Fruit fly (Drosophila melanogaster) whole organism, embryonic: ENCODE results near the gene Rh5.

Experiments used
- Atf-2 ChIP-seq: fragments of 200-800 bp; sonication (Bioruptor generic); optimal IDR thresholded peaks from 2 replicates; lab custom pipeline; 2016; ENCODE audit warnings: missing biosample characterization, missing genetic modification characterization
- CG10565 ChIP-seq: fragments of 200-800 bp; sonication (Bioruptor generic); optimal IDR thresholded peaks from 3 replicates; lab custom pipeline; 2016; ENCODE audit warnings: missing biosample characterization, mild to moderate bottlenecking, missing genetic modification characterization
- CG12299 ChIP-seq: fragments of 200-800 bp; sonication (Bioruptor generic); optimal IDR thresholded peaks from 2 replicates; lab custom pipeline; 2018; ENCODE audit warnings: missing biosample characterization, mild to moderate bottlenecking, missing genetic modification characterization
- CG12659 ChIP-seq: fragments of 200-800 bp; sonication (Bioruptor generic); optimal IDR thresholded peaks from 3 replicates; lab custom pipeline; 2017; ENCODE audit warnings: mild to moderate bottlenecking, missing biosample characterization, missing genetic modification reagents, missing genetic modification characterization
- CG12942 ChIP-seq: fragments of 200-800 bp; sonication (Bioruptor generic); optimal IDR thresholded peaks from 3 replicates; lab custom pipeline; 2016; ENCODE audit warnings: missing biosample characterization, missing genetic modification characterization
- CG14710 ChIP-seq: fragments of 200-800 bp; sonication (Bioruptor generic); optimal IDR thresholded peaks from 3 replicates; lab custom pipeline; 2019; ENCODE audit warnings: missing biosample characterization, mild to moderate bottlenecking, missing genetic modification characterization, moderate library complexity
- CG18262 ChIP-seq: fragments of 200-800 bp; optimal IDR thresholded peaks from 3 replicates; lab custom pipeline; 2019; ENCODE audit warnings: missing biosample characterization, mild to moderate bottlenecking, missing genetic modification characterization, moderate library complexity
- CG18476 ChIP-seq: fragments of 200-800 bp; sonication (Bioruptor generic); optimal IDR thresholded peaks from 2 replicates; lab custom pipeline; 2016; ENCODE audit warnings: missing biosample characterization, mild to moderate bottlenecking, missing genetic modification characterization
- CG2712 ChIP-seq: fragments of 200-800 bp; optimal IDR thresholded peaks from 3 replicates; lab custom pipeline; 2019; ENCODE audit warnings: missing biosample characterization, mild to moderate bottlenecking, missing genetic modification characterization, moderate library complexity
- CG3163 ChIP-seq: fragments of 200-800 bp; sonication (Bioruptor generic); optimal IDR thresholded peaks from 3 replicates; lab custom pipeline; 2016; ENCODE audit warnings: missing biosample characterization, missing genetic modification characterization
- CG32767 ChIP-seq: fragments of 200-800 bp; sonication (Bioruptor generic); IDR thresholded peaks from 2 replicates; pipeline ENCODE4 v1.3.6; 2022; ENCODE audit warnings: missing biosample characterization, missing genetic modification characterization
- CG4820 ChIP-seq: fragments of 200-800 bp; sonication (Bioruptor generic); optimal IDR thresholded peaks from 3 replicates; lab custom pipeline; 2016; ENCODE audit warnings: missing biosample characterization, missing genetic modification characterization
- CG6689 ChIP-seq: fragments of 200-800 bp; sonication (Bioruptor generic); IDR thresholded peaks from 2 replicates; pipeline ENCODE4 v1.3.6; 2022; ENCODE audit warnings: missing biosample characterization, missing genetic modification characterization
- CG6854 ChIP-seq: fragments of 200-800 bp; sonication (Bioruptor generic); optimal IDR thresholded peaks from 3 replicates; lab custom pipeline; 2017; ENCODE audit warnings: missing biosample characterization, mild to moderate bottlenecking, missing genetic modification characterization
- CG7839 ChIP-seq: fragments of 200-800 bp; sonication (Bioruptor generic); optimal IDR thresholded peaks from 3 replicates; lab custom pipeline; 2018; ENCODE audit warnings: missing biosample characterization, mild to moderate bottlenecking, missing genetic modification characterization, moderate library complexity
- CG7928 ChIP-seq: fragments of 200-800 bp; sonication (Bioruptor generic); optimal IDR thresholded peaks from 2 replicates; lab custom pipeline; 2017; ENCODE audit warnings: missing biosample characterization, mild to moderate bottlenecking, missing genetic modification characterization
- CG7963 ChIP-seq: fragments of 200-800 bp; sonication (Bioruptor generic); IDR thresholded peaks from 3 replicates; pipeline ENCODE4 v1.3.6; 2022; ENCODE audit warnings: missing biosample characterization, missing genetic modification characterization; ENCODE audit not compliant: partially characterized antibody
- CG9215 ChIP-seq: fragments of 200-800 bp; sonication (Bioruptor generic); IDR thresholded peaks from 2 replicates; pipeline ENCODE4 v1.3.6; 2022; ENCODE audit warnings: missing biosample characterization, missing genetic modification characterization
- CG9797 ChIP-seq: fragments of 200-800 bp; sonication (Bioruptor generic); optimal IDR thresholded peaks from 3 replicates; lab custom pipeline; 2018; ENCODE audit warnings: missing biosample characterization, mild to moderate bottlenecking, missing genetic modification characterization
- Dad ChIP-seq: fragments of 200-800 bp; sonication (Bioruptor generic); optimal IDR thresholded peaks from 3 replicates; lab custom pipeline; 2016; ENCODE audit warnings: missing biosample characterization, missing genetic modification characterization
- Dref ChIP-seq: fragments of 200-800 bp; sonication (Bioruptor generic); IDR thresholded peaks from 2 replicates; pipeline ENCODE4 v1.3.6; 2022; ENCODE audit warnings: missing biosample characterization, missing genetic modification characterization
- Drgx ChIP-seq: fragments of 200-800 bp; sonication (Bioruptor generic); IDR thresholded peaks from 2 replicates; pipeline ENCODE4 v1.3.6; 2022; ENCODE audit warnings: missing biosample characterization, missing genetic modification characterization
- HHEX ChIP-seq: fragments of 200-800 bp; sonication (Bioruptor generic); optimal IDR thresholded peaks from 3 replicates; lab custom pipeline; 2017; ENCODE audit warnings: missing biosample characterization, mild to moderate bottlenecking, missing genetic modification characterization, missing genetic modification reagents
- Hey ChIP-seq: fragments of 200-800 bp; sonication (Bioruptor generic); optimal IDR thresholded peaks from 3 replicates; lab custom pipeline; 2018; ENCODE audit warnings: missing biosample characterization, mild to moderate bottlenecking, missing genetic modification characterization
- Hsf ChIP-seq: fragments of 200-800 bp; sonication (Bioruptor generic); optimal IDR thresholded peaks from 3 replicates; lab custom pipeline; 2016; ENCODE audit warnings: missing biosample characterization, missing genetic modification characterization
- Lpt ChIP-seq: fragments of >200 bp; optimal IDR thresholded peaks from 2 replicates; lab custom pipeline; 2018; ENCODE audit warnings: missing biosample characterization, missing genetic modification characterization
- MESR4 ChIP-seq: fragments of 200-800 bp; sonication (Bioruptor generic); optimal IDR thresholded peaks from 2 replicates; lab custom pipeline; 2018; ENCODE audit warnings: missing biosample characterization, mild to moderate bottlenecking, missing genetic modification characterization, moderate library complexity
- Oaz ChIP-seq: fragments of 200-800 bp; sonication (Bioruptor generic); IDR thresholded peaks from 2 replicates; pipeline ENCODE4 v1.3.6; 2022; ENCODE audit warnings: missing biosample characterization, missing genetic modification characterization
- Poxn ChIP-seq: fragments of 200-800 bp; sonication (Bioruptor generic); IDR thresholded peaks from 2 replicates; pipeline ENCODE4 v1.3.6; 2022; ENCODE audit warnings: missing biosample characterization, missing genetic modification characterization
- Scr ChIP-seq: fragments of 200-800 bp; sonication (Bioruptor generic); IDR thresholded peaks from 2 replicates; pipeline ENCODE4 v1.3.6; 2022; ENCODE audit warnings: missing biosample characterization, missing genetic modification characterization; ENCODE audit not compliant: partially characterized antibody
- Sin3A ChIP-seq: fragments of >200 bp; optimal IDR thresholded peaks from 2 replicates; lab custom pipeline; 2018
- ac ChIP-seq: fragments of 200-800 bp; sonication (Bioruptor generic); optimal IDR thresholded peaks from 3 replicates; lab custom pipeline; 2017; ENCODE audit warnings: missing biosample characterization, mild to moderate bottlenecking, missing genetic modification characterization
- caup ChIP-seq: fragments of 200-800 bp; sonication (Bioruptor generic); optimal IDR thresholded peaks from 3 replicates; lab custom pipeline; 2017; ENCODE audit warnings: missing biosample characterization, mild to moderate bottlenecking, missing genetic modification characterization, moderate library complexity; ENCODE audit not compliant: severe bottlenecking
- cg ChIP-seq: fragments of 200-800 bp; sonication (Bioruptor generic); optimal IDR thresholded peaks from 3 replicates; lab custom pipeline; 2019; ENCODE audit warnings: missing biosample characterization, mild to moderate bottlenecking, missing genetic modification characterization, moderate library complexity
- danr ChIP-seq: fragments of 200-800 bp; sonication (Bioruptor generic); IDR thresholded peaks from 2 replicates; pipeline ENCODE4 v1.3.6; 2022; ENCODE audit warnings: missing biosample characterization, missing genetic modification characterization
- esg ChIP-seq: fragments of 200-800 bp; sonication (Bioruptor generic); conservative IDR thresholded peaks from 2 replicates; pipeline ENCODE4 v1.3.6; 2022; ENCODE audit warnings: missing biosample characterization, missing genetic modification characterization
- fd102C ChIP-seq: fragments of 200-800 bp; sonication (Bioruptor generic); optimal IDR thresholded peaks from 2 replicates; lab custom pipeline; 2018; ENCODE audit warnings: missing biosample characterization, mild to moderate bottlenecking, missing genetic modification characterization, moderate library complexity
- gcm ChIP-seq: fragments of 200-800 bp; sonication (Bioruptor generic); optimal IDR thresholded peaks from 2 replicates; lab custom pipeline; 2019; ENCODE audit warnings: missing biosample characterization, mild to moderate bottlenecking, missing genetic modification characterization, moderate library complexity
- gfzf ChIP-seq: fragments of 200-800 bp; sonication (Bioruptor generic); optimal IDR thresholded peaks from 2 replicates; lab custom pipeline; 2016; ENCODE audit warnings: missing biosample characterization, mild to moderate bottlenecking, missing genetic modification characterization, moderate library complexity
- ind ChIP-seq: fragments of 200-800 bp; sonication (Bioruptor generic); optimal IDR thresholded peaks from 3 replicates; lab custom pipeline; 2016; ENCODE audit warnings: missing biosample characterization, missing genetic modification characterization
- maf-S ChIP-seq: fragments of 200-800 bp; sonication (Bioruptor generic); optimal IDR thresholded peaks from 2 replicates; lab custom pipeline; 2016; ENCODE audit warnings: missing biosample characterization, missing genetic modification characterization
- org-1 ChIP-seq: fragments of 200-800 bp; sonication (Bioruptor generic); optimal IDR thresholded peaks from 2 replicates; lab custom pipeline; 2017; ENCODE audit warnings: missing biosample characterization, missing genetic modification characterization
- pan ChIP-seq, 4 experiments: fragments of >200 bp in 3 of 4; fragments of 200-800 bp in 1 of 4; sonication (Bioruptor generic) in 1 of 4; optimal IDR thresholded peaks in 3 of 4; IDR thresholded peaks in 1 of 4; 2 replicates each; pipeline versions ENCODE4 v1.3.6 to Lab custom; 2017 to 2022; ENCODE audit warnings: missing biosample characterization in 2 of 4, missing genetic modification characterization in 2 of 4, mixed read lengths in 1 of 4
- pzg ChIP-seq: fragments of 200-800 bp; sonication (Bioruptor generic); optimal IDR thresholded peaks from 3 replicates; lab custom pipeline; 2018; ENCODE audit warnings: missing biosample characterization, mild to moderate bottlenecking, missing genetic modification characterization, moderate library complexity
- tup ChIP-seq: fragments of 200-800 bp; sonication (Bioruptor generic); optimal IDR thresholded peaks from 2 replicates; lab custom pipeline; 2016; ENCODE audit warnings: missing biosample characterization, mild to moderate bottlenecking, missing genetic modification characterization, moderate library complexity
- twi ChIP-seq: fragments of 200-800 bp; optimal IDR thresholded peaks from 2 replicates; lab custom pipeline; 2019; ENCODE audit warnings: missing biosample characterization, mild to moderate bottlenecking, missing genetic modification characterization, moderate library complexity
- unc-4 ChIP-seq: fragments of 200-800 bp; sonication (Bioruptor generic); IDR thresholded peaks from 2 replicates; pipeline ENCODE4 v1.3.6; 2022; ENCODE audit warnings: missing biosample characterization, missing genetic modification characterization; ENCODE audit not compliant: partially characterized antibody
- usp ChIP-seq: fragments of >200 bp; optimal IDR thresholded peaks from 2 replicates; lab custom pipeline; 2017; ENCODE audit warnings: missing biosample characterization, missing genetic modification characterization

Gene Rh5

DNA sequence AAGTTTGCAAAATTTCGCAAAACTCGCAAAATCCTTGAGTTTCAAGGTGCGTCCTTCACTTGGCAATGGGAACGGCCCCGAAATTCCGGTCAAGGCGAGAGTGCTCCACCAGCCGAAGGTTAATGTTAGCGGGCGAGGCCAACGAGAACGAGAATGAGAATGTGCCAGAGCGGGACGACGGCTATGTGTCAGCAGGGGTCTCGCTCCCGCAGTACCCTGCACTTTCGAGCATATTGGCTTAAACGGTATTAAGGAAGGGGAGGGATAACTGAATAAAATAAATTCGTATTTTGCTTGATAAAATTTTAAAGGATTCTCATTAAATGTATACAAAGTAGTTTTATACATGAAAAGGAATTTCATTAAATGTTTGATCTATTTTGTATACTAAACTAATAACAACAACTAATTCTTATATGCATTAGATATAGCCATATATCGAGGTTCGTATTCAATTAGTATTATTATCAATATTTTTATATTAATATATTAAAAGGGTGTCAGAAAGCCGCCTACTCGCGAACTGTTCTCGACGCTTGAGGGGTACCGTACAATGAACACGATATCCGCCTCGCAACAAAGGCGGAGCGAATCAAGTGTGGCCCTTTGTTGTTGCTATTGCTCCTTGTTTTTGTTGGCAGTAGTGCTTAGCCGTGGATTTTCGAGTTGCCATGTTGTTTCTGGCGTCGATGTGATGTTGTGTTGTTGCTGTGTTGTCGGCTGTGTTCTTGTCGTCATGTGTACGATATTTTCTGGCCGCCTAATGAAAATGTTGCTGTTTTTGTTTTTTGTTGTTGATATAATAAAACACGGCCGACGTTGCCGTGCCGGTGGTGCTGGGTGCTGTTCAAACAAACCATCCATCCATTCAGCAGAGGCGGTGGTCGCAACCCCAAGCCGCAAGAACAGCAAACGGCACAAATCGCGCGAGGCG lies 1.3 kb upstream of the Rh5 start (continued):
- peak; percentile 92 for TF ChIP-seq ind (GFP tag; lab: Kevin White, UChicago)
- no peak for TF ChIP-seq CG6689
- peak; percentile 99 for TF ChIP-seq CG18262 (tag; lab: Kevin White, UChicago)
- peak; percentile 93 for TF ChIP-seq HHEX (GFP tag; lab: Kevin White, UChicago)
- no peak for TF ChIP-seq Poxn (GFP tag; lab: Robert Waterston, UW)
- TF ChIP-seq Hsf = peak; percentile 76
- TF ChIP-seq CG12659 (GFP tag; lab: Kevin White, UChicago) = peak; percentile 97
- peak; percentile 92 for TF ChIP-seq twi (tag; lab: Kevin White, UChicago)
- peak; percentile 31 for TF ChIP-seq Hey
- TF ChIP-seq MESR4 (GFP tag; lab: Kevin White, UChicago) = no peak
- TF ChIP-seq danr (GFP tag; lab: Robert Waterston, UW) = no peak
- TF ChIP-seq CG9797 = peak; percentile 20
- peak; percentile 97 for TF ChIP-seq CG14710 (tag; lab: Kevin White, UChicago)
- TF ChIP-seq Oaz (GFP tag; lab: Robert Waterston, UW) = no peak
- TF ChIP-seq CG18476 (GFP tag; lab: Kevin White, UChicago) = peak; percentile 81
- peak; percentile 82 for TF ChIP-seq CG12942
- TF ChIP-seq CG10565 = peak; percentile 58
- TF ChIP-seq CG7928 (GFP tag; lab: Kevin White, UChicago) = peak; percentile 73
- TF ChIP-seq Atf-2 (GFP tag; lab: Kevin White, UChicago) = peak; percentile 76
- no peak for TF ChIP-seq Dref (GFP tag; lab: Robert Waterston, UW)
- no peak for TF ChIP-seq usp (GFP tag; lab: Kevin White, UChicago)
- TF ChIP-seq pan (optimal IDR thresholded peaks at IDR 0.05; lab: Kevin White, UChicago) = peak in 1 of 2 experiments; percentile 79
- peak in 1 of 2 experiments; percentile 69 for TF ChIP-seq pan (GFP tag; optimal IDR thresholded peaks at IDR 0.05 in 1 of 2, IDR thresholded peaks at IDR 0.05 in 1 of 2)
- TF ChIP-seq Lpt (GFP tag; lab: Kevin White, UChicago) = no peak
- no peak for TF ChIP-seq cg (GFP tag; lab: Kevin White, UChicago)
- peak; percentile 89 for TF ChIP-seq CG12299 (tag; lab: Kevin White, UChicago)
- no peak for TF ChIP-seq Scr
- TF ChIP-seq unc-4 (GFP tag; lab: Robert Waterston, UW) = no peak
- peak; percentile 93 for TF ChIP-seq org-1 (GFP tag; lab: Kevin White, UChicago)
- TF ChIP-seq Dad = peak; percentile 24
- peak; percentile 52 for TF ChIP-seq fd102C (GFP tag; lab: Kevin White, UChicago)
- no peak for TF ChIP-seq esg (GFP tag; lab: Robert Waterston, UW)
- TF ChIP-seq pzg = no peak
- no peak for TF ChIP-seq CG3163 (GFP tag; lab: Kevin White, UChicago)
- no peak for TF ChIP-seq Drgx
- TF ChIP-seq tup (GFP tag; lab: Kevin White, UChicago) = peak; percentile 70
- TF ChIP-seq CG32767 (GFP tag; lab: Robert Waterston, UW) = no peak
- peak; percentile 91 for TF ChIP-seq CG4820 (GFP tag; lab: Kevin White, UChicago)
- TF ChIP-seq CG6854 (GFP tag; lab: Kevin White, UChicago) = peak; percentile 91
- peak; percentile 94 for TF ChIP-seq caup (GFP tag; lab: Kevin White, UChicago)
- peak; percentile 37 for TF ChIP-seq ac (GFP tag; lab: Kevin White, UChicago)
- TF ChIP-seq CG7839 (tag; lab: Kevin White, UChicago) = peak; percentile 98
- TF ChIP-seq CG2712 = peak; percentile 98
- no peak for TF ChIP-seq Sin3A (lab: Kevin White, UChicago)
- no peak for TF ChIP-seq gfzf
- no peak for TF ChIP-seq CG9215 (GFP tag; lab: Robert Waterston, UW)
- no peak for TF ChIP-seq CG7963
- TF ChIP-seq gcm = peak; percentile 96
- TF ChIP-seq maf-S (GFP tag; lab: Kevin White, UChicago) = peak; percentile 47
